Fruit fly (Drosophila melanogaster) whole organism, pupa: ENCODE results near the gene pho.

Experiments used
- CG17806 ChIP-seq: fragments of 200-800 bp; sonication (Bioruptor generic); optimal IDR thresholded peaks from 2 replicates; lab custom pipeline; 2018; ENCODE audit warnings: missing biosample characterization, mild to moderate bottlenecking, missing genetic modification characterization, moderate library complexity
- CG8159 ChIP-seq: fragments of 200-800 bp; sonication (Bioruptor generic); optimal IDR thresholded peaks from 3 replicates; lab custom pipeline; 2018; ENCODE audit warnings: missing biosample characterization, mild to moderate bottlenecking, missing genetic modification characterization, moderate library complexity

DNA sequence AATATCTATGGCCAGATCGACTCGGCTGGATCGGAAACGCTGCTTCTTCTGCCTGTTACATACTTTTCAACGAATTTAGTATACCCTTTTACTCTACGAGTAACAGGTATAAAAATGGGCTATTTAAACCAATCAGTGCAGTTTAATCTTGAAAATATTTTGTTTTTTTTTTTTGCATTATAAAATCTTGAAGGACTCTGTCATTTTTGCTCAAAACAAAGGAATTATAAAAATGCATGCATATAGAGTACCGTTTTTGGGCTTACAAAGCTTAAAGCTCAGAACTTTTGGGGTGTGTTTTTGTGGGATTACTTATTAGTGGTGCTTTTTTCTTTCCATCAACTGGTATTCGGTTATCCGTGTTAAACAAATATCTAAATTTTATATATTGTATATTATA is 55.1 kb downstream of the pho start, which contains the start of gene CG11155:
- TF ChIP-seq CG8159 (tag; lab: Kevin White, UChicago) (no peak), CG17806 (no peak)
